Fruit fly (Drosophila melanogaster) whole organism, embryonic: Measurements from ENCODE around the gene CG15155.

Source experiments
- Aef1 ChIP-seq: fragments of 200-800 bp; sonication (Bioruptor generic); IDR thresholded peaks from 3 replicates; pipeline ENCODE4 v1.3.6; 2022; ENCODE audit warnings: missing biosample characterization, missing genetic modification characterization
- CG10366 ChIP-seq: fragments of 200-800 bp; sonication (Bioruptor generic); IDR thresholded peaks from 2 replicates; pipeline ENCODE4 v1.3.6; 2022; ENCODE audit warnings: missing biosample characterization, missing genetic modification characterization
- CG10959 ChIP-seq: fragments of 200-800 bp; sonication (Bioruptor generic); IDR thresholded peaks from 2 replicates; pipeline ENCODE4 v1.3.6; 2022; ENCODE audit warnings: missing biosample characterization, missing genetic modification characterization
- CG12155 ChIP-seq: fragments of 200-800 bp; sonication (Bioruptor generic); optimal IDR thresholded peaks from 3 replicates; lab custom pipeline; 2016; ENCODE audit warnings: missing biosample characterization, missing genetic modification characterization
- CG13775 ChIP-seq: fragments of 200-800 bp; sonication (Bioruptor generic); optimal IDR thresholded peaks from 3 replicates; lab custom pipeline; 2017; ENCODE audit warnings: missing biosample characterization, mild to moderate bottlenecking, missing genetic modification characterization
- CG14014 ChIP-seq: fragments of 200-800 bp; sonication (Bioruptor generic); IDR thresholded peaks from 2 replicates; pipeline ENCODE4 v1.3.6; 2022; ENCODE audit warnings: missing biosample characterization, missing genetic modification characterization
- CG14441 ChIP-seq: fragments of 200-800 bp; sonication (Bioruptor generic); IDR thresholded peaks from 2 replicates; pipeline ENCODE4 v1.3.6; 2022; ENCODE audit warnings: missing biosample characterization, missing genetic modification characterization
- CG15011 ChIP-seq: fragments of 200-800 bp; sonication (Bioruptor generic); optimal IDR thresholded peaks from 3 replicates; lab custom pipeline; 2018; ENCODE audit warnings: missing biosample characterization, mild to moderate bottlenecking, missing genetic modification characterization
- CG15696 ChIP-seq: fragments of 200-800 bp; sonication (Bioruptor generic); optimal IDR thresholded peaks from 2 replicates; lab custom pipeline; 2019; ENCODE audit warnings: missing biosample characterization, mild to moderate bottlenecking, missing genetic modification characterization, moderate library complexity
- CG16815 ChIP-seq: fragments of 200-800 bp; sonication (Bioruptor generic); optimal IDR thresholded peaks from 3 replicates; lab custom pipeline; 2017; ENCODE audit warnings: missing biosample characterization, mild to moderate bottlenecking, missing genetic modification characterization
- CG17328 ChIP-seq: fragments of 200-800 bp; sonication (Bioruptor generic); IDR thresholded peaks from 2 replicates; pipeline ENCODE4 v1.3.6; 2022; ENCODE audit warnings: missing biosample characterization, missing genetic modification characterization
- CG17359 ChIP-seq: fragments of 200-800 bp; sonication (Bioruptor generic); optimal IDR thresholded peaks from 3 replicates; lab custom pipeline; 2018; ENCODE audit warnings: missing biosample characterization, mild to moderate bottlenecking, missing genetic modification characterization, moderate library complexity
- CG17912 ChIP-seq: fragments of 200-800 bp; sonication (Bioruptor generic); optimal IDR thresholded peaks from 2 replicates; lab custom pipeline; 2018; ENCODE audit warnings: missing biosample characterization, mild to moderate bottlenecking, missing genetic modification characterization
- CG2712 ChIP-seq: fragments of 200-800 bp; optimal IDR thresholded peaks from 3 replicates; lab custom pipeline; 2019; ENCODE audit warnings: missing biosample characterization, mild to moderate bottlenecking, missing genetic modification characterization, moderate library complexity
- CG31224 ChIP-seq: fragments of 200-800 bp; sonication (Bioruptor generic); IDR thresholded peaks from 2 replicates; pipeline ENCODE4 v1.3.6; 2022; ENCODE audit warnings: missing biosample characterization, missing genetic modification characterization
- CG31441 ChIP-seq: fragments of 200-800 bp; sonication (Bioruptor generic); IDR thresholded peaks from 2 replicates; pipeline ENCODE4 v1.3.6; 2022; ENCODE audit warnings: missing biosample characterization, missing genetic modification characterization
- CG3281 ChIP-seq: fragments of 200-800 bp; sonication (Bioruptor generic); optimal IDR thresholded peaks from 3 replicates; lab custom pipeline; 2017; ENCODE audit warnings: missing biosample characterization, mild to moderate bottlenecking, missing genetic modification characterization
- CG3995 ChIP-seq: fragments of 200-800 bp; sonication (Bioruptor generic); optimal IDR thresholded peaks from 3 replicates; lab custom pipeline; 2016; ENCODE audit warnings: missing biosample characterization, missing genetic modification characterization
- CG8765 ChIP-seq: fragments of 200-800 bp; sonication (Bioruptor generic); IDR thresholded peaks from 2 replicates; pipeline ENCODE4 v1.3.6; 2022; ENCODE audit warnings: missing biosample characterization, missing genetic modification characterization
- CG9437 ChIP-seq: fragments of 200-800 bp; sonication (Bioruptor generic); optimal IDR thresholded peaks from 2 replicates; lab custom pipeline; 2018; ENCODE audit warnings: missing biosample characterization, mild to moderate bottlenecking, missing genetic modification characterization
- Dek ChIP-seq: fragments of 200-800 bp; sonication (Bioruptor generic); optimal IDR thresholded peaks from 3 replicates; lab custom pipeline; 2019; ENCODE audit warnings: missing biosample characterization, mild to moderate bottlenecking, missing genetic modification characterization, moderate library complexity
- E2f1 ChIP-seq: fragments of 200-800 bp; sonication (Bioruptor generic); IDR thresholded peaks from 2 replicates; pipeline ENCODE4 v1.3.6; 2022; ENCODE audit warnings: missing biosample characterization, missing genetic modification characterization
- Fer2 ChIP-seq: fragments of 200-800 bp; sonication (Bioruptor generic); optimal IDR thresholded peaks from 2 replicates; lab custom pipeline; 2018; ENCODE audit warnings: missing biosample characterization, mild to moderate bottlenecking, missing genetic modification characterization, moderate library complexity
- GATAe ChIP-seq: fragments of 200-800 bp; sonication (Bioruptor generic); conservative IDR thresholded peaks from 2 replicates; pipeline ENCODE4 v1.3.6; 2022; ENCODE audit warnings: missing biosample characterization, missing genetic modification characterization
- Gug ChIP-seq: fragments of 200-800 bp; sonication (Bioruptor generic); IDR thresholded peaks from 4 replicates; pipeline ENCODE4 v1.3.6; 2022; ENCODE audit warnings: missing biosample characterization, missing genetic modification characterization
- Hr3 ChIP-seq: fragments of 200-800 bp; sonication (Bioruptor generic); optimal IDR thresholded peaks from 3 replicates; lab custom pipeline; 2016; ENCODE audit warnings: missing biosample characterization, missing genetic modification characterization
- Lhr ChIP-seq: fragments of 200-800 bp; sonication (Bioruptor generic); optimal IDR thresholded peaks from 3 replicates; lab custom pipeline; 2017; ENCODE audit warnings: mild to moderate bottlenecking, missing biosample characterization, missing genetic modification reagents, missing genetic modification characterization
- Nf-YB ChIP-seq: fragments of 200-800 bp; sonication (Bioruptor generic); optimal IDR thresholded peaks from 3 replicates; lab custom pipeline; 2019; ENCODE audit warnings: missing biosample characterization, mild to moderate bottlenecking, missing genetic modification characterization, moderate library complexity
- Trl ChIP-seq, 3 experiments: fragments of >200 bp in 2 of 3; fragments of 200-800 bp in 1 of 3; sonication (Bioruptor generic) in 1 of 3; optimal IDR thresholded peaks; 2 replicates in 1 of 3; 3 replicates in 2 of 3; lab custom pipeline; 2016 to 2017; ENCODE audit warnings: missing biosample characterization in 1 of 3, missing genetic modification characterization in 1 of 3
- ab ChIP-seq: fragments of 200-800 bp; sonication (Bioruptor generic); optimal IDR thresholded peaks from 2 replicates; lab custom pipeline; 2016; ENCODE audit warnings: missing biosample characterization, missing genetic modification characterization
- cato ChIP-seq: fragments of 200-800 bp; sonication (Bioruptor generic); optimal IDR thresholded peaks from 2 replicates; lab custom pipeline; 2016; ENCODE audit warnings: missing biosample characterization, missing genetic modification characterization, borderline replicate concordance
- chif ChIP-seq, 2 experiments: fragments of 200-800 bp; sonication (Bioruptor generic); optimal IDR thresholded peaks; 3 replicates each; lab custom pipeline; 2016; ENCODE audit warnings: missing biosample characterization in 2 of 2, missing genetic modification characterization in 2 of 2
- crol ChIP-seq: fragments of 200-800 bp; sonication (Bioruptor generic); IDR thresholded peaks from 2 replicates; pipeline ENCODE4 v1.3.6; 2022; ENCODE audit warnings: missing biosample characterization, missing genetic modification characterization
- dpn ChIP-seq, 2 experiments: fragments of 200-800 bp; sonication (Bioruptor generic); optimal IDR thresholded peaks; 3 replicates each; lab custom pipeline; 2016; ENCODE audit warnings: missing biosample characterization in 2 of 2, missing genetic modification characterization in 2 of 2
- eyg ChIP-seq: fragments of 200-800 bp; sonication (Bioruptor generic); optimal IDR thresholded peaks from 3 replicates; lab custom pipeline; 2016; ENCODE audit warnings: missing biosample characterization, missing genetic modification characterization
- ftz-f1 ChIP-seq: fragments of 200-800 bp; sonication (Bioruptor generic); optimal IDR thresholded peaks from 2 replicates; lab custom pipeline; 2016; ENCODE audit warnings: missing biosample characterization, missing genetic modification characterization
- grau ChIP-seq: fragments of 200-800 bp; optimal IDR thresholded peaks from 3 replicates; lab custom pipeline; 2019; ENCODE audit warnings: missing biosample characterization, mild to moderate bottlenecking, missing genetic modification characterization, moderate library complexity
- insv ChIP-seq, 2 experiments: fragments of 200-800 bp; sonication (Bioruptor generic); optimal IDR thresholded peaks; 3 replicates each; lab custom pipeline; 2016 to 2018; ENCODE audit warnings: missing biosample characterization in 2 of 2, missing genetic modification characterization in 2 of 2
- kah ChIP-seq: fragments of 200-800 bp; sonication (Bioruptor generic); optimal IDR thresholded peaks from 2 replicates; lab custom pipeline; 2018; ENCODE audit warnings: missing biosample characterization, mild to moderate bottlenecking, missing genetic modification characterization
- org-1 ChIP-seq: fragments of 200-800 bp; sonication (Bioruptor generic); optimal IDR thresholded peaks from 2 replicates; lab custom pipeline; 2017; ENCODE audit warnings: missing biosample characterization, missing genetic modification characterization
- pnt ChIP-seq: fragments of 200-800 bp; sonication (Bioruptor generic); optimal IDR thresholded peaks from 3 replicates; lab custom pipeline; 2016; ENCODE audit warnings: missing biosample characterization, missing genetic modification characterization
- pzg ChIP-seq: fragments of 200-800 bp; sonication (Bioruptor generic); optimal IDR thresholded peaks from 3 replicates; lab custom pipeline; 2018; ENCODE audit warnings: missing biosample characterization, mild to moderate bottlenecking, missing genetic modification characterization, moderate library complexity
- ranshi ChIP-seq: fragments of 200-800 bp; sonication (Bioruptor generic); IDR thresholded peaks from 2 replicates; pipeline ENCODE4 v1.3.6; 2022; ENCODE audit warnings: missing biosample characterization, missing genetic modification characterization
- repo ChIP-seq: fragments of 200-800 bp; sonication (Bioruptor generic); optimal IDR thresholded peaks from 2 replicates; lab custom pipeline; 2016; ENCODE audit warnings: missing biosample characterization, missing genetic modification characterization
- sens ChIP-seq: fragments of 200-800 bp; sonication (Bioruptor generic); peaks from one replicate; lab custom pipeline; 2016; ENCODE audit warnings: missing biosample characterization, missing genetic modification characterization
- ssp ChIP-seq: fragments of 200-800 bp; sonication (Bioruptor generic); IDR thresholded peaks from 2 replicates; pipeline ENCODE4 v1.3.6; 2022; ENCODE audit warnings: missing biosample characterization, missing genetic modification characterization
- tx ChIP-seq: fragments of 200-800 bp; sonication (Bioruptor generic); optimal IDR thresholded peaks from 2 replicates; lab custom pipeline; 2016; ENCODE audit warnings: missing biosample characterization, missing genetic modification characterization
- wdn ChIP-seq: fragments of 200-800 bp; sonication (Bioruptor generic); IDR thresholded peaks from 2 replicates; pipeline ENCODE4 v1.3.6; 2022; ENCODE audit warnings: missing biosample characterization, missing genetic modification characterization
- yki ChIP-seq: fragments of >200 bp; optimal IDR thresholded peaks from 3 replicates; lab custom pipeline; 2018

CG15155 gene

dm6 chr2L:18150393-18151133 lies 4.1 kb upstream of the CG15155 start (continued):
- TF ChIP-seq insv (GFP tag; optimal IDR thresholded peaks at IDR 0.05; lab: Kevin White, UChicago) (peak in 1 of 2 experiments; percentile 5), Trl (optimal IDR thresholded peaks at IDR 0.05; lab: Kevin White, UChicago) (peak in 1 of 2 experiments; percentile 7), Trl (GFP tag; optimal IDR thresholded peaks at IDR 0.05; lab: Kevin White, UChicago) (no peak), Gug (GFP tag; lab: Robert Waterston, UW) (peak; percentile 79; the same call in 3 of the 4 replicates), CG8765 (peak; percentile 40; the same call in 1 of the 2 replicates), grau (tag; lab: Kevin White, UChicago) (peak; percentile 89), CG2712 (tag; lab: Kevin White, UChicago) (peak; percentile 39), CG3995 (no peak), org-1 (GFP tag; lab: Kevin White, UChicago) (peak; percentile 5), CG14014 (GFP tag; lab: Robert Waterston, UW) (0 out of 2 replicates have a peak, but pooled peaks have one; percentile 49), CG15011 (GFP tag; lab: Kevin White, UChicago) (no peak), Nf-YB (GFP tag; lab: Kevin White, UChicago) (no peak), yki (no peak), CG31224 (GFP tag; lab: Robert Waterston, UW) (peak; percentile 57), CG10366 (peak; percentile 28; the same call in 1 of the 2 replicates), CG17912 (GFP tag; lab: Kevin White, UChicago) (no peak), E2f1 (0 out of 2 replicates have a peak, but pooled peaks have one; percentile 53), Lhr (GFP tag; lab: Kevin White, UChicago) (no peak), Fer2 (peak; percentile 20), CG10959 (GFP tag; lab: Robert Waterston, UW) (peak; percentile 15; the same call in 1 of the 2 replicates), Aef1 (GFP tag; lab: Robert Waterston, UW) (peak; percentile 72), CG13775 (GFP tag; lab: Kevin White, UChicago) (peak; percentile 39), crol (GFP tag; lab: Robert Waterston, UW) (peak; percentile 89), repo (no peak), Dek (peak; percentile 15), ftz-f1 (GFP tag; lab: Kevin White, UChicago) (peak; percentile 41), Hr3 (GFP tag; lab: Kevin White, UChicago) (peak; percentile 10), CG17328 (GFP tag; lab: Robert Waterston, UW) (peak; percentile 53; the same call in 1 of the 2 replicates), dpn (GFP tag; optimal IDR thresholded peaks at IDR 0.05; lab: Kevin White, UChicago) (peak; percentile 8 to 41), GATAe (GFP tag; lab: Robert Waterston, UW) (peak; percentile 23; the same call in 1 of the 2 replicates), ranshi (GFP tag; lab: Robert Waterston, UW) (peak; percentile 51; the same call in 1 of the 2 replicates), CG14441 (GFP tag; lab: Robert Waterston, UW) (peak; percentile 63), eyg (GFP tag; lab: Kevin White, UChicago) (no peak), CG3281 (peak; percentile 8), CG9437 (GFP tag; lab: Kevin White, UChicago) (peak; percentile 66), wdn (GFP tag; lab: Robert Waterston, UW) (peak; percentile 47; the same call in 1 of the 2 replicates), ab (GFP tag; lab: Kevin White, UChicago) (no peak), pnt (GFP tag; lab: Kevin White, UChicago) (no peak), kah (GFP tag; lab: Kevin White, UChicago) (no peak), CG12155 (GFP tag; lab: Kevin White, UChicago) (no peak), cato (GFP tag; lab: Kevin White, UChicago) (no peak), tx (GFP tag; lab: Kevin White, UChicago) (no peak), CG31441 (GFP tag; lab: Robert Waterston, UW) (peak; percentile 23; the same call in 1 of the 2 replicates), CG15696 (tag; lab: Kevin White, UChicago) (peak; percentile 2), sens (GFP tag; lab: Kevin White, UChicago) (peak; percentile 78), ssp (GFP tag; lab: Robert Waterston, UW) (0 out of 2 replicates have a peak, but pooled peaks have one; percentile 14), chif (GFP tag; optimal IDR thresholded peaks at IDR 0.05; lab: Kevin White, UChicago) (peak in 1 of 2 experiments; percentile 10), pzg (GFP tag; lab: Kevin White, UChicago) (no peak), CG17359 (tag; lab: Kevin White, UChicago) (peak; percentile 25), CG16815 (peak; percentile 42)
